Worm (Caenorhabditis elegans): Measurements from ENCODE around the gene grd-6.

DNA sequence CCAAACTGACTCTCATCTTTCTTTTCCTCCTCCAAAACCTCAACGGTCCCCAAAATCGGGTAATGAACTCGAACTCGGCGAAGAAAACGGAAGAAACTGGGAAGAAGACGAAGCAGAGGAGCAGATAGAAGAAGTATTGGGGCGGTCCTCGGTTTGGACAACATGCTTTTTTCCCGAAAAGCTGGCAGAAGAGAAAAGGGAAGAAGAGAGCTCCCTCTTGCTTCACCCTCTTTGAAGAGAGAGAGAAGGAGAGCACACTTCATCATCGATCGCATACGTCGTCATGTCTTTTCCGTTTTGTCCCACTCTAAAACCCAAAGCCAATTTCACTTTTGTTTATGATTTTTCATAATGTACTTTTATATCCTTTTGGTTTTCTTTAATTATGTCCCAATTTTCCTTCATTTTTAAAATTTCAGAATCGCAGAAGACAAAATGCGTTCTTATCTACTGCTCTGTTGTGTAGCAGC lies 4.0 kb downstream of the grd-6 start, which contains the start of gene F07C3.2:
- no peak for TF ChIP-seq skn-1 (tag; optimal IDR thresholded peaks at IDR 0.05)
- peak; percentile 49 for TF ChIP-seq unc-55 (GFP tag; optimal IDR thresholded peaks at IDR 0.05)
- TF ChIP-seq nhr-77 (tag; optimal IDR thresholded peaks at IDR 0.05), result no peak
- no peak for TF ChIP-seq aly-2 (tag; optimal IDR thresholded peaks at IDR 0.05)
- no peak for TF ChIP-seq ztf-11 (tag; optimal IDR thresholded peaks at IDR 0.05)
- no peak for TF ChIP-seq elt-3 (tag; optimal IDR thresholded peaks at IDR 0.05)

All from whole organism, L2 larva.